Fruit fly (Drosophila melanogaster) whole organism, embryonic: ENCODE results near the gene ida.

Source experiments
- Ada2b ChIP-seq: fragments of 200-800 bp; sonication (Bioruptor generic); IDR thresholded peaks from 2 replicates; pipeline ENCODE4 v1.3.6; 2022; ENCODE audit warnings: missing biosample characterization, missing genetic modification characterization
- B-H1 ChIP-seq: fragments of 200-800 bp; sonication (Bioruptor generic); IDR thresholded peaks from 3 replicates; pipeline ENCODE4 v1.3.6; 2022; ENCODE audit warnings: missing biosample characterization, missing genetic modification characterization
- B-H2 ChIP-seq: fragments of 200-800 bp; sonication (Bioruptor generic); optimal IDR thresholded peaks from 2 replicates; lab custom pipeline; 2018; ENCODE audit warnings: missing biosample characterization, mild to moderate bottlenecking, missing genetic modification characterization
- Bgb ChIP-seq: fragments of 200-800 bp; sonication (Bioruptor generic); IDR thresholded peaks from 2 replicates; pipeline ENCODE4 v1.3.6; 2022; ENCODE audit warnings: missing biosample characterization, missing genetic modification characterization; ENCODE audit not compliant: partially characterized antibody
- CG10462 ChIP-seq: fragments of 200-800 bp; sonication (Bioruptor generic); optimal IDR thresholded peaks from 2 replicates; lab custom pipeline; 2016; ENCODE audit warnings: missing biosample characterization, missing genetic modification characterization
- CG10979 ChIP-seq: fragments of 200-800 bp; sonication (Bioruptor generic); optimal IDR thresholded peaks from 2 replicates; lab custom pipeline; 2018; ENCODE audit warnings: missing biosample characterization, mild to moderate bottlenecking, missing genetic modification characterization, moderate library complexity
- CG11247 ChIP-seq: fragments of 200-800 bp; sonication (Bioruptor generic); IDR thresholded peaks from 2 replicates; pipeline ENCODE4 v1.3.6; 2022; ENCODE audit warnings: missing biosample characterization, missing genetic modification characterization
- CG11398 ChIP-seq: fragments of 200-800 bp; sonication (Bioruptor generic); optimal IDR thresholded peaks from 2 replicates; lab custom pipeline; 2016; ENCODE audit warnings: missing biosample characterization, missing genetic modification characterization
- CG12659 ChIP-seq: fragments of 200-800 bp; sonication (Bioruptor generic); optimal IDR thresholded peaks from 3 replicates; lab custom pipeline; 2017; ENCODE audit warnings: mild to moderate bottlenecking, missing biosample characterization, missing genetic modification reagents, missing genetic modification characterization
- CG12769 ChIP-seq: fragments of 200-800 bp; sonication (Bioruptor generic); optimal IDR thresholded peaks from 2 replicates; lab custom pipeline; 2019; ENCODE audit warnings: missing biosample characterization, mild to moderate bottlenecking, missing genetic modification characterization, moderate library complexity
- CG14860 ChIP-seq: fragments of 200-800 bp; sonication (Bioruptor generic); IDR thresholded peaks from 3 replicates; pipeline ENCODE4 v1.3.6; 2022; ENCODE audit warnings: missing biosample characterization, missing genetic modification characterization; ENCODE audit not compliant: partially characterized antibody
- CG15479 ChIP-seq: fragments of 200-800 bp; sonication (Bioruptor generic); optimal IDR thresholded peaks from 3 replicates; lab custom pipeline; 2019; ENCODE audit warnings: missing biosample characterization, mild to moderate bottlenecking, missing genetic modification characterization, moderate library complexity
- CG15696 ChIP-seq: fragments of 200-800 bp; sonication (Bioruptor generic); optimal IDR thresholded peaks from 2 replicates; lab custom pipeline; 2019; ENCODE audit warnings: missing biosample characterization, mild to moderate bottlenecking, missing genetic modification characterization, moderate library complexity
- CG16863 ChIP-seq: fragments of 200-800 bp; sonication (Bioruptor generic); optimal IDR thresholded peaks from 3 replicates; lab custom pipeline; 2016; ENCODE audit warnings: missing biosample characterization, missing genetic modification characterization
- CG31388 ChIP-seq: fragments of 200-800 bp; sonication (Bioruptor generic); optimal IDR thresholded peaks from 2 replicates; lab custom pipeline; 2016; ENCODE audit warnings: missing biosample characterization, missing genetic modification characterization
- CG3163 ChIP-seq: fragments of 200-800 bp; sonication (Bioruptor generic); optimal IDR thresholded peaks from 3 replicates; lab custom pipeline; 2016; ENCODE audit warnings: missing biosample characterization, missing genetic modification characterization
- CG32532 ChIP-seq: fragments of 200-800 bp; sonication (Bioruptor generic); IDR thresholded peaks from 2 replicates; pipeline ENCODE4 v1.3.6; 2022; ENCODE audit warnings: missing biosample characterization, missing genetic modification characterization
- CG34422 ChIP-seq: fragments of 200-800 bp; sonication (Bioruptor generic); IDR thresholded peaks from 3 replicates; pipeline ENCODE4 v1.3.6; 2022; ENCODE audit warnings: missing biosample characterization, missing genetic modification characterization
- CG3995 ChIP-seq: fragments of 200-800 bp; sonication (Bioruptor generic); optimal IDR thresholded peaks from 3 replicates; lab custom pipeline; 2016; ENCODE audit warnings: missing biosample characterization, missing genetic modification characterization
- CG7928 ChIP-seq: fragments of 200-800 bp; sonication (Bioruptor generic); optimal IDR thresholded peaks from 2 replicates; lab custom pipeline; 2017; ENCODE audit warnings: missing biosample characterization, mild to moderate bottlenecking, missing genetic modification characterization
- CG9609 ChIP-seq: fragments of 200-800 bp; sonication (Bioruptor generic); optimal IDR thresholded peaks from 3 replicates; lab custom pipeline; 2016; ENCODE audit warnings: missing biosample characterization, missing genetic modification characterization
- CG9932 ChIP-seq: fragments of 200-800 bp; sonication (Bioruptor generic); IDR thresholded peaks from 2 replicates; pipeline ENCODE4 v1.3.6; 2022; ENCODE audit warnings: missing biosample characterization, missing genetic modification characterization
- CoRest ChIP-seq: fragments of 200-800 bp; sonication (Bioruptor generic); optimal IDR thresholded peaks from 3 replicates; lab custom pipeline; 2018; ENCODE audit warnings: missing biosample characterization, mild to moderate bottlenecking, missing genetic modification characterization, moderate library complexity
- D19A ChIP-seq: fragments of 200-800 bp; optimal IDR thresholded peaks from 3 replicates; lab custom pipeline; 2019; ENCODE audit warnings: missing biosample characterization, mild to moderate bottlenecking, missing genetic modification characterization, moderate library complexity
- Doc2 ChIP-seq: fragments of 200-800 bp; sonication (Bioruptor generic); IDR thresholded peaks from 2 replicates; pipeline ENCODE4 v1.3.6; 2022; ENCODE audit warnings: missing biosample characterization, missing genetic modification characterization
- Ets65A ChIP-seq: fragments of 200-800 bp; sonication (Bioruptor generic); peaks from one replicate; lab custom pipeline; 2016; ENCODE audit warnings: missing biosample characterization, missing genetic modification characterization
- H2.0 ChIP-seq: fragments of 200-800 bp; sonication (Bioruptor generic); IDR thresholded peaks from 2 replicates; pipeline ENCODE4 v1.3.6; 2022; ENCODE audit warnings: missing biosample characterization, missing genetic modification characterization
- HLH3B ChIP-seq: fragments of 200-800 bp; sonication (Bioruptor generic); IDR thresholded peaks from 2 replicates; pipeline ENCODE4 v1.3.6; 2022; ENCODE audit warnings: missing biosample characterization, missing genetic modification characterization
- HLHmδ ChIP-seq: fragments of 200-800 bp; sonication (Bioruptor generic); optimal IDR thresholded peaks from 2 replicates; lab custom pipeline; 2018; ENCODE audit warnings: missing biosample characterization, mild to moderate bottlenecking, missing genetic modification characterization, moderate library complexity
- HmgZ ChIP-seq: fragments of 200-800 bp; sonication (Bioruptor generic); optimal IDR thresholded peaks from 2 replicates; lab custom pipeline; 2018; ENCODE audit warnings: missing biosample characterization, mild to moderate bottlenecking, missing genetic modification characterization
- Mes4 ChIP-seq: fragments of 200-800 bp; sonication (Bioruptor generic); optimal IDR thresholded peaks from 2 replicates; lab custom pipeline; 2016; ENCODE audit warnings: missing biosample characterization, missing genetic modification characterization
- Myb ChIP-seq: fragments of 200-800 bp; sonication (Bioruptor generic); optimal IDR thresholded peaks from 2 replicates; lab custom pipeline; 2016; ENCODE audit warnings: missing biosample characterization, missing genetic modification characterization
- NFAT ChIP-seq: fragments of 200-800 bp; sonication (Bioruptor generic); IDR thresholded peaks from 2 replicates; pipeline ENCODE4 v1.3.6; 2022; ENCODE audit warnings: missing biosample characterization, missing genetic modification characterization
- Opbp ChIP-seq: fragments of 200-800 bp; sonication (Bioruptor generic); IDR thresholded peaks from 3 replicates; pipeline ENCODE4 v1.3.6; 2022; ENCODE audit warnings: missing biosample characterization, missing genetic modification characterization; ENCODE audit not compliant: partially characterized antibody
- Rfx ChIP-seq: fragments of 200-800 bp; sonication (Bioruptor generic); IDR thresholded peaks from 2 replicates; pipeline ENCODE4 v1.3.6; 2022; ENCODE audit warnings: missing biosample characterization, missing genetic modification characterization
- Xrp1 ChIP-seq: fragments of 200-800 bp; sonication (Bioruptor generic); IDR thresholded peaks from 2 replicates; pipeline ENCODE4 v1.3.6; 2022; ENCODE audit warnings: missing biosample characterization, missing genetic modification characterization
- ato ChIP-seq: fragments of 200-800 bp; sonication (Bioruptor generic); IDR thresholded peaks from 2 replicates; pipeline ENCODE4 v1.3.6; 2022; ENCODE audit warnings: missing biosample characterization, missing genetic modification characterization; ENCODE audit not compliant: partially characterized antibody
- az2 ChIP-seq: fragments of 200-800 bp; sonication (Bioruptor generic); optimal IDR thresholded peaks from 3 replicates; lab custom pipeline; 2016; ENCODE audit warnings: missing biosample characterization, missing genetic modification characterization
- btn ChIP-seq: fragments of 200-800 bp; sonication (Bioruptor generic); optimal IDR thresholded peaks from 2 replicates; lab custom pipeline; 2016; ENCODE audit warnings: missing biosample characterization, missing genetic modification characterization
- chinmo ChIP-seq: fragments of 200-800 bp; sonication (Bioruptor generic); IDR thresholded peaks from 4 replicates; pipeline ENCODE4 v1.3.6; 2022; ENCODE audit warnings: missing biosample characterization, missing genetic modification characterization; ENCODE audit not compliant: partially characterized antibody
- chn ChIP-seq: fragments of 200-800 bp; sonication (Bioruptor generic); optimal IDR thresholded peaks from 2 replicates; lab custom pipeline; 2016; ENCODE audit warnings: missing biosample characterization, missing genetic modification characterization
- disco-r ChIP-seq: fragments of 200-800 bp; sonication (Bioruptor generic); optimal IDR thresholded peaks from 2 replicates; lab custom pipeline; 2016; ENCODE audit warnings: missing biosample characterization, missing genetic modification characterization
- dysf ChIP-seq: fragments of 200-800 bp; sonication (Bioruptor generic); IDR thresholded peaks from 3 replicates; pipeline ENCODE4 v1.3.6; 2022; ENCODE audit warnings: missing biosample characterization, missing genetic modification characterization
- eyg ChIP-seq: fragments of 200-800 bp; sonication (Bioruptor generic); optimal IDR thresholded peaks from 3 replicates; lab custom pipeline; 2016; ENCODE audit warnings: missing biosample characterization, missing genetic modification characterization
- ftz-f1 ChIP-seq: fragments of 200-800 bp; sonication (Bioruptor generic); optimal IDR thresholded peaks from 2 replicates; lab custom pipeline; 2016; ENCODE audit warnings: missing biosample characterization, missing genetic modification characterization
- nerfin-1 ChIP-seq: fragments of 200-800 bp; sonication (Bioruptor generic); optimal IDR thresholded peaks from 3 replicates; lab custom pipeline; 2019; ENCODE audit warnings: missing biosample characterization, mild to moderate bottlenecking, missing genetic modification characterization, moderate library complexity
- org-1 ChIP-seq: fragments of 200-800 bp; sonication (Bioruptor generic); optimal IDR thresholded peaks from 2 replicates; lab custom pipeline; 2017; ENCODE audit warnings: missing biosample characterization, missing genetic modification characterization
- phol ChIP-seq: fragments of 200-800 bp; sonication (Bioruptor generic); optimal IDR thresholded peaks from 3 replicates; lab custom pipeline; 2018; ENCODE audit warnings: missing biosample characterization, mild to moderate bottlenecking, missing genetic modification characterization, moderate library complexity
- ranshi ChIP-seq: fragments of 200-800 bp; sonication (Bioruptor generic); IDR thresholded peaks from 2 replicates; pipeline ENCODE4 v1.3.6; 2022; ENCODE audit warnings: missing biosample characterization, missing genetic modification characterization
- schlank ChIP-seq: fragments of 200-800 bp; sonication (Bioruptor generic); optimal IDR thresholded peaks from 2 replicates; lab custom pipeline; 2018; ENCODE audit warnings: missing biosample characterization, mild to moderate bottlenecking, missing genetic modification characterization
- sd ChIP-seq: fragments of 200-800 bp; sonication (Bioruptor generic); optimal IDR thresholded peaks from 3 replicates; lab custom pipeline; 2018; ENCODE audit warnings: missing biosample characterization, mild to moderate bottlenecking, missing genetic modification characterization, moderate library complexity
- sima ChIP-seq: fragments of 200-800 bp; sonication (Bioruptor generic); optimal IDR thresholded peaks from 2 replicates; lab custom pipeline; 2016; ENCODE audit warnings: missing biosample characterization, missing genetic modification characterization
- tin ChIP-seq: fragments of 200-800 bp; sonication (Bioruptor generic); optimal IDR thresholded peaks from 3 replicates; lab custom pipeline; 2016; ENCODE audit warnings: missing biosample characterization, missing genetic modification characterization
- zfh2 ChIP-seq: fragments of 200-800 bp; sonication (Bioruptor generic); optimal IDR thresholded peaks from 2 replicates; lab custom pipeline; 2016; ENCODE audit warnings: missing biosample characterization, missing genetic modification characterization

ida gene

dm6 chr3L:3951875-3952274 is 46.7 kb downstream of the ida start:
- TF ChIP-seq az2 (GFP tag; lab: Kevin White, UChicago) (no peak), sima (GFP tag; lab: Kevin White, UChicago) (no peak), disco-r (GFP tag; lab: Kevin White, UChicago) (no peak), NFAT (no peak), nerfin-1 (tag; lab: Kevin White, UChicago) (no peak), CG14860 (GFP tag; lab: Robert Waterston, UW) (no peak), CG34422 (GFP tag; lab: Robert Waterston, UW) (no peak), chinmo (0 out of 4 replicates have a peak, but pooled peaks have one; percentile 55), CG3163 (GFP tag; lab: Kevin White, UChicago) (no peak), CG7928 (GFP tag; lab: Kevin White, UChicago) (no peak), Ets65A (no peak), CG11398 (no peak), CG12659 (no peak), ftz-f1 (no peak), CG15696 (tag; lab: Kevin White, UChicago) (no peak), ranshi (GFP tag; lab: Robert Waterston, UW) (peak; percentile 18; the same call in 1 of the 2 replicates), CG16863 (GFP tag; lab: Kevin White, UChicago) (no peak), B-H1 (GFP tag; lab: Robert Waterston, UW) (no peak), CG15479 (GFP tag; lab: Kevin White, UChicago) (no peak), Rfx (GFP tag; lab: Robert Waterston, UW) (peak; percentile 48; the same call in 1 of the 2 replicates), CG10462 (GFP tag; lab: Kevin White, UChicago) (no peak), D19A (no peak), CoRest (tag; lab: Kevin White, UChicago) (no peak), B-H2 (peak; percentile 15), schlank (no peak), Mes4 (GFP tag; lab: Kevin White, UChicago) (no peak), CG9932 (GFP tag; lab: Robert Waterston, UW) (peak; percentile 50), CG11247 (GFP tag; lab: Robert Waterston, UW) (no peak), chn (no peak), Myb (GFP tag; lab: Kevin White, UChicago) (no peak), eyg (GFP tag; lab: Kevin White, UChicago) (no peak), CG31388 (GFP tag; lab: Kevin White, UChicago) (no peak), CG32532 (GFP tag; lab: Robert Waterston, UW) (peak; percentile 32; the same call in 1 of the 2 replicates), sd (tag; lab: Kevin White, UChicago) (peak; percentile 56), dysf (GFP tag; lab: Robert Waterston, UW) (no peak), Bgb (no peak), H2.0 (GFP tag; lab: Robert Waterston, UW) (no peak), CG12769 (tag; lab: Kevin White, UChicago) (no peak), CG3995 (GFP tag; lab: Kevin White, UChicago) (peak; percentile 91)

DNA sequence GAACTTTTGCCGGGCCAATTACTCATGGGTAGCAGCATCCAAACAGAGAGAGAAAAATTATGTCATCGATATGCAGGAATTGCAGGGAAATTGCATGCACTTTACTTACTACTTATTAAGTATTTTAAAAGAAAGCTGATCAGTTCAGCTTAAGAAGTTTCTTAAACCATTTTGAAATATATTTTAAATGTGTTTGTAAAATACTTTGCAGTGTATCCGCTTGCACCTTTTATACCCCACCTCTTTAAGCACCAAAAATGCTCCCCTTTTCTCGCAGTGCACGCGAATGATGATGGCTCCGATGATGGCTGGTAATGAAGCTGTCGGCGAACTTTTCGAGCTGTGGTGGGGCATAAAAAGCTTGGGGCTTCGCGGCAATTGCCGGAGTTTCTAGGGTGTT is 47.3 kb downstream of the ida start, which contains the start of gene CG14984:
CG14984 (minus strand) TSS at position 83 of the 400 bp plus-strand sequence.
- TF ChIP-seq zfh2 (GFP tag; lab: Kevin White, UChicago) = peak; percentile 54
- no peak for TF ChIP-seq HLH3B (GFP tag; lab: Robert Waterston, UW)
- peak; percentile 30 for TF ChIP-seq phol
- TF ChIP-seq CG10979 (tag; lab: Kevin White, UChicago) = no peak
- TF ChIP-seq Xrp1 = peak; percentile 34; the same call in 1 of the 2 replicates
- TF ChIP-seq Opbp (GFP tag; lab: Robert Waterston, UW) = no peak
- TF ChIP-seq HmgZ (tag; lab: Kevin White, UChicago) = no peak
- no peak for TF ChIP-seq Doc2
- TF ChIP-seq ato (GFP tag; lab: Robert Waterston, UW) = no peak
- TF ChIP-seq org-1 (GFP tag; lab: Kevin White, UChicago) = peak; percentile 4
- TF ChIP-seq btn (GFP tag; lab: Kevin White, UChicago) = no peak
- peak; percentile 33 for TF ChIP-seq tin
- TF ChIP-seq CG9609 (GFP tag; lab: Kevin White, UChicago) = no peak
- no peak for TF ChIP-seq HLHmδ (GFP tag; lab: Kevin White, UChicago)
- TF ChIP-seq Ada2b (GFP tag; lab: Robert Waterston, UW) = peak; percentile 60
